Fruit fly (Drosophila melanogaster): ENCODE results near the gene CG8927.

Gene CG8927

dm6 chr3R:16208106-16208780 lies 27.4 kb downstream of the CG8927 start (continued):
- TF ChIP-seq vfl (GFP tag; optimal IDR thresholded peaks at IDR 0.05) (no peak), croc (GFP tag; conservative IDR thresholded peaks at IDR 0.05) (no peak), Dad (GFP tag; optimal IDR thresholded peaks at IDR 0.05) (no peak), vvl (GFP tag; IDR thresholded peaks at IDR 0.05) (peak; percentile 64; the same call in 1 of the 2 replicates), disco-r (GFP tag; optimal IDR thresholded peaks at IDR 0.05) (no peak), CHES-1-like (GFP tag; optimal IDR thresholded peaks at IDR 0.05) (no peak), Sox102F (GFP tag; optimal IDR thresholded peaks at IDR 0.05) (no peak), CG16813 (GFP tag; IDR thresholded peaks at IDR 0.05; ENCODE audit: partially characterized antibody) (no peak), BtbVII (GFP tag; optimal IDR thresholded peaks at IDR 0.05) (no peak), CG6689 (GFP tag; IDR thresholded peaks at IDR 0.05) (no peak), mld (GFP tag; IDR thresholded peaks at IDR 0.05; ENCODE audit: partially characterized antibody) (no peak), crp (GFP tag; optimal IDR thresholded peaks at IDR 0.05) (no peak), CG3163 (GFP tag; optimal IDR thresholded peaks at IDR 0.05) (no peak), CG18599 (GFP tag; optimal IDR thresholded peaks at IDR 0.05) (peak; percentile 58), CG9797 (GFP tag; optimal IDR thresholded peaks at IDR 0.05) (no peak), Elba2 (GFP tag; optimal IDR thresholded peaks at IDR 0.05) (no peak), CG6254 (GFP tag; optimal IDR thresholded peaks at IDR 0.05) (no peak), Hsf (GFP tag; optimal IDR thresholded peaks at IDR 0.05) (no peak), ssp (GFP tag; IDR thresholded peaks at IDR 0.05) (no peak), odd (GFP tag; optimal IDR thresholded peaks at IDR 0.05) (no peak), dati (GFP tag; IDR thresholded peaks at IDR 0.05) (no peak), hbn (GFP tag; IDR thresholded peaks at IDR 0.05; ENCODE audit: partially characterized antibody) (no peak), btn (GFP tag; optimal IDR thresholded peaks at IDR 0.05) (no peak), aop (GFP tag; IDR thresholded peaks at IDR 0.05) (peak; percentile 46), Aef1 (GFP tag; IDR thresholded peaks at IDR 0.05) (no peak), CG1792 (GFP tag; optimal IDR thresholded peaks at IDR 0.05) (no peak), CG11456 (GFP tag; IDR thresholded peaks at IDR 0.05) (0 out of 3 replicates have a peak, but pooled peaks have one; percentile 36), gsb (GFP tag; IDR thresholded peaks at IDR 0.05) (no peak; the same call in 1 of the 2 replicates), fd64A (GFP tag; optimal IDR thresholded peaks at IDR 0.05) (no peak), wdn (GFP tag; IDR thresholded peaks at IDR 0.05) (no peak), CG4328 (GFP tag; optimal IDR thresholded peaks at IDR 0.05) (no peak), ara (GFP tag; IDR thresholded peaks at IDR 0.05) (0 out of 2 replicates have a peak, but pooled peaks have one; percentile 38), CG17328 (GFP tag; IDR thresholded peaks at IDR 0.05) (no peak), Abd-B (GFP tag; optimal IDR thresholded peaks at IDR 0.05) (no peak), CG9817 (tag; optimal IDR thresholded peaks at IDR 0.05) (no peak), CG6813 (GFP tag; optimal IDR thresholded peaks at IDR 0.05) (peak; percentile 28), CG18262 (tag; optimal IDR thresholded peaks at IDR 0.05) (no peak), CG12659 (GFP tag; optimal IDR thresholded peaks at IDR 0.05) (peak; percentile 15), Hand (GFP tag; optimal IDR thresholded peaks at IDR 0.05) (no peak), Mes4 (GFP tag; optimal IDR thresholded peaks at IDR 0.05) (no peak), CG7745 (tag; optimal IDR thresholded peaks at IDR 0.05) (peak; percentile 73), CG10462 (GFP tag; optimal IDR thresholded peaks at IDR 0.05) (no peak), lola (GFP tag; optimal IDR thresholded peaks at IDR 0.05) (no peak), CG12104 (GFP tag; optimal IDR thresholded peaks at IDR 0.05) (no peak), repo (GFP tag; optimal IDR thresholded peaks at IDR 0.05) (no peak), CG10366 (GFP tag; IDR thresholded peaks at IDR 0.05) (no peak), Scr (GFP tag; IDR thresholded peaks at IDR 0.05; ENCODE audit: partially characterized antibody) (0 out of 2 replicates have a peak, but pooled peaks have one; percentile 18), CG9932 (GFP tag; IDR thresholded peaks at IDR 0.05) (peak; percentile 52), Chrac-16 (GFP tag; optimal IDR thresholded peaks at IDR 0.05) (no peak), psq (GFP tag; optimal IDR thresholded peaks at IDR 0.05) (peak; percentile 72)
